Worm (Caenorhabditis elegans): ENCODE measurements around the gene selt-1.1.

Gene selt-1.1

ce11 chrX:11499738-11500137 is 46.6 kb downstream of the selt-1.1 start, which contains the start of gene T25C12.3:
Gene T25C12.3 (minus strand): TSS chrX:11499999.
- TF ChIP-seq tab-1 (GFP tag; IDR thresholded peaks at IDR 0.05) (no peak), ref-1 (GFP tag; conservative IDR thresholded peaks at IDR 0.05) (no peak), ztf-29 (GFP tag; IDR thresholded peaks at IDR 0.05) (no peak), T22C8.4 (GFP tag; IDR thresholded peaks at IDR 0.05) (no peak), flt-1 (GFP tag; IDR thresholded peaks at IDR 0.05) (no peak), klf-2 (GFP tag; conservative IDR thresholded peaks at IDR 0.05) (no peak), med-1 (GFP tag; optimal IDR thresholded peaks at IDR 0.05; ENCODE audit: insufficient read depth) (no peak)

ce11 chrX:11498871-11499270 is 47.4 kb downstream of the selt-1.1 start:
- TF ChIP-seq ztf-29 (GFP tag; IDR thresholded peaks at IDR 0.05) (no peak), klf-2 (GFP tag; conservative IDR thresholded peaks at IDR 0.05) (no peak), med-1 (GFP tag; optimal IDR thresholded peaks at IDR 0.05; ENCODE audit: insufficient read depth) (no peak), T22C8.4 (GFP tag; IDR thresholded peaks at IDR 0.05) (no peak), tab-1 (GFP tag; IDR thresholded peaks at IDR 0.05) (no peak), ref-1 (GFP tag; conservative IDR thresholded peaks at IDR 0.05) (no peak), ztf-23 (GFP tag; IDR thresholded peaks at IDR 0.05) (no peak), flt-1 (GFP tag; IDR thresholded peaks at IDR 0.05) (no peak), cog-1 (tag; optimal IDR thresholded peaks at IDR 0.05) (no peak)

Measured in whole organism, midembryonic.